Worm (Caenorhabditis elegans): ENCODE data around the gene C25G4.17.

- TF ChIP-seq hpl-2 (GFP tag; optimal IDR thresholded peaks at IDR 0.05) (no peak), ces-1 (GFP tag; optimal IDR thresholded peaks at IDR 0.05) (no peak), mdl-1 (tag; optimal IDR thresholded peaks at IDR 0.05) (no peak), nhr-237 (tag; optimal IDR thresholded peaks at IDR 0.05) (no peak), pax-3 (tag; optimal IDR thresholded peaks at IDR 0.05) (no peak)
Measured at ce11 chrIV:12467761-12468160, 25.9 kb downstream of the C25G4.17 start.
